Worm (Caenorhabditis elegans): ENCODE results near the gene srd-64.

DNA sequence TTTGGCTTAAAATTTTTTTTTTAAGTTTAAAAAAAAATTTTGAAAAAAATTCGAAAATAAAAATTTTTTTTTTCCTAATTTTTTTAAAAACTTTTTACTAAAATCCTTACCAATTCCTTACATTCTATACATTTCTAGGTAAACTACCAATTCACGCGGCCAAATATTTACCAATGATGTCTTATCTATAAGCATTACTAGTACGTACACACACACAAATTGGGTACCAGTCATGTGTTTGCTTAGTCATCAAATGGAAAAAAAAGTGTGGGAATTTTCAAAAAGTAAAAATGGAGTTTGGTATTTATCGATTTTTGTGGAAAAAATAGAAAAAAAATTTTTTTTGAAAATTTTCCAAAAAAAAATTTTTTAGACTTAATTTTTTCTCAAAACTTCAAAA is 18.3 kb downstream of the srd-64 start, which contains the start of gene Y22D7AR.6:
- TF ChIP-seq R02D3.7 (tag; optimal IDR thresholded peaks at IDR 0.05) (no peak), lin-39 (tag; optimal IDR thresholded peaks at IDR 0.05) (no peak), ama-1 (optimal IDR thresholded peaks at IDR 0.05) (no peak), nhr-67 (tag; optimal IDR thresholded peaks at IDR 0.05) (no peak), unc-39 (tag; optimal IDR thresholded peaks at IDR 0.05) (no peak), hmg-11 (tag; optimal IDR thresholded peaks at IDR 0.05) (no peak), sea-2 (GFP tag; optimal IDR thresholded peaks at IDR 0.05) (no peak), pqm-1 (tag; optimal IDR thresholded peaks at IDR 0.05) (peak; percentile 3), skn-1 (tag; optimal IDR thresholded peaks at IDR 0.05) (no peak), nhr-11 (tag; optimal IDR thresholded peaks at IDR 0.05) (no peak), nhr-28 (tag; optimal IDR thresholded peaks at IDR 0.05) (no peak), ZK546.5 (tag; optimal IDR thresholded peaks at IDR 0.05) (no peak)
